Fruit fly (Drosophila melanogaster): ENCODE data around the gene Rabex-5.

- TF ChIP-seq fd96Ca (GFP tag; IDR thresholded peaks at IDR 0.05): no peak
- TF ChIP-seq CG15710 (tag; optimal IDR thresholded peaks at IDR 0.05): no peak
- TF ChIP-seq Snoo (tag; optimal IDR thresholded peaks at IDR 0.05): no peak
- no peak for TF ChIP-seq gl (tag; optimal IDR thresholded peaks at IDR 0.05)
- TF ChIP-seq CG13204 (GFP tag; optimal IDR thresholded peaks at IDR 0.05): no peak
- no peak for TF ChIP-seq CG14655 (GFP tag; optimal IDR thresholded peaks at IDR 0.05)
- no peak for TF ChIP-seq rn (GFP tag; IDR thresholded peaks at IDR 0.05)
- TF ChIP-seq CG8301 (tag; optimal IDR thresholded peaks at IDR 0.05): no peak
- no peak for TF ChIP-seq CG8159 (tag; optimal IDR thresholded peaks at IDR 0.05)
- no peak for TF ChIP-seq CG12605 (GFP tag; IDR thresholded peaks at IDR 0.05)
- no peak for TF ChIP-seq Pif1A (GFP tag; optimal IDR thresholded peaks at IDR 0.05)
These were observed 19.9 kb upstream of the Rabex-5 start, which contains the start of gene CG32333 for dm6 chr3L:1275767-1276166.
